Worm (Caenorhabditis elegans): ENCODE data around the gene wht-4.
A peak's percentile ranks its signal among the peaks of the same experiment; 100 is the strongest.

The wht-4 gene

DNA sequence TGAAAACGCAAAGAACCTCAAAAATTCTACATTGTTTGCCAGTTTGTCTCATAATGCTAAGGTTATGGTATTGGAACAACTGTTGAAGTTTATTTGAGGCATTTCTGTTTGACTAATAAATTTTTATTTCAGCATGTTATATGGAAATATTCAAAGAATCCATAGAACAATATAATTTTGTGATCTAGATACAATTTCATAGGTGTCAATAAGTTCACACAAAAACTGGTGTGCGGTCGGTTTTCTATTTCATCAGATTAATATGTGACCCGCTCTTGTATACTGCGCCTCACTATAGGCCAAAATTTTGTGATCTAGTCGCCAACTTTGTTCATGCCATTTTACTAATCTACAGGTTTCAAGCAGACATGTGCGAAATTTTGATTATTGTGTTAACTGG is 20.7 kb downstream of the wht-4 start, which contains the start of gene btb-22:
Gene btb-22, plus strand, starts transcription at position 301 of the 400 bp plus-strand sequence.
- TF ChIP-seq tag-97 (GFP tag; IDR thresholded peaks at IDR 0.05) = no peak
- TF ChIP-seq D1046.2 (GFP tag; IDR thresholded peaks at IDR 0.05) = no peak
- no peak for TF ChIP-seq lin-38 (GFP tag; IDR thresholded peaks at IDR 0.05)
- TF ChIP-seq aha-1 (tag) = no peak
- TF ChIP-seq nhr-41 (GFP tag; IDR thresholded peaks at IDR 0.05) = no peak
- no peak for TF ChIP-seq dpl-1 (GFP tag; optimal IDR thresholded peaks at IDR 0.05)
- no peak for TF ChIP-seq ctbp-1 (GFP tag; IDR thresholded peaks at IDR 0.05)

DNA sequence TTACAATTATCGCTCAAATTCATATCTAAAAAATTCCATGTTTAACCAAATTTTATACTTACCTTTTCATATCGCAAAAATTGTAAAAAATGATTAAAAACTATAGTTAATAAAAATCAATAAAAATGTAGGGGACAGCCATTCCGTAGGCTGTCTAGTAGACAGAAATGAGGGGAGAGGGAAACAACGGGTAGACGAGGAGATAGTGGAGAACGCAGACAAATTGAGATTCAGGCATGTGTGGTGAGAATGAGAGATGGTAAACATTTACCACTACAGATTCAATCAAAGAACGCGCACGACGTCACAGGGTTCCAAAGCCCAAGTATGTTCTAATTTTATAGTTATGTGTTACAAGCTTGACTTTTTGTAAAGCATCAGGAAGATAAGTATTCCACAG is 24.8 kb downstream of the wht-4 start:
- TF ChIP-seq duxl-1 (tag; optimal IDR thresholded peaks at IDR 0.05; ENCODE audit: poor library complexity) (peak; percentile 93), mes-2 (tag; optimal IDR thresholded peaks at IDR 0.05; ENCODE audit: poor library complexity, severe bottlenecking) (peak; percentile 55), nhr-41 (GFP tag; IDR thresholded peaks at IDR 0.05) (no peak), dmd-6 (GFP tag; IDR thresholded peaks at IDR 0.05) (peak; percentile 30; the same call in 1 of the 2 replicates), hlh-30 (tag; optimal IDR thresholded peaks at IDR 0.05; ENCODE audit: insufficient read depth) (peak; percentile 22), dve-1 (tag; optimal IDR thresholded peaks at IDR 0.05; ENCODE audit: insufficient read depth) (peak; percentile 62), daf-16 (GFP tag; optimal IDR thresholded peaks at IDR 0.05) (no peak), daf-16 (tag; optimal IDR thresholded peaks at IDR 0.05) (peak; percentile 81), ctbp-1 (GFP tag; IDR thresholded peaks at IDR 0.05) (no peak), nhr-28 (tag; optimal IDR thresholded peaks at IDR 0.05) (peak; percentile 56)

DNA sequence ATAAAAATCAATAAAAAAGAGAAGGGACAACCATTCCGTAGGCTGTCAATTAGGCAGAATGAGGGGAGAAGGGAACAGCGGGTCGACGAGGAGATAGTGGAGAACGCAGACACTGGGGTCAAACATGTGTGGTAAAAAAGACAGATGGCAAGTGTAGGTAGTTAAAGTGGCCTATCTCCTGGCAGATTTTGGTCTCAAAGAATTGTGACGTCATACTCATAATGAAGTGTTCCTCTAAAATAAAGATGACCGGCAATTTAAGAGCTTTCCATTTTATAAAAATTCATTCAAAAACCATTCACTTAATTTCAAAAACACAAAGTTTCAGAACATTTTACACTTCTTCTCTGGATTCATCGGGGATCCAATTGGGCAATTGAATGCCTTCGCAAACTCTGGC is 31.2 kb downstream of the wht-4 start:
- peak; percentile 19; the same call in 1 of the 2 replicates for TF ChIP-seq dmd-6 (GFP tag; IDR thresholded peaks at IDR 0.05)

DNA sequence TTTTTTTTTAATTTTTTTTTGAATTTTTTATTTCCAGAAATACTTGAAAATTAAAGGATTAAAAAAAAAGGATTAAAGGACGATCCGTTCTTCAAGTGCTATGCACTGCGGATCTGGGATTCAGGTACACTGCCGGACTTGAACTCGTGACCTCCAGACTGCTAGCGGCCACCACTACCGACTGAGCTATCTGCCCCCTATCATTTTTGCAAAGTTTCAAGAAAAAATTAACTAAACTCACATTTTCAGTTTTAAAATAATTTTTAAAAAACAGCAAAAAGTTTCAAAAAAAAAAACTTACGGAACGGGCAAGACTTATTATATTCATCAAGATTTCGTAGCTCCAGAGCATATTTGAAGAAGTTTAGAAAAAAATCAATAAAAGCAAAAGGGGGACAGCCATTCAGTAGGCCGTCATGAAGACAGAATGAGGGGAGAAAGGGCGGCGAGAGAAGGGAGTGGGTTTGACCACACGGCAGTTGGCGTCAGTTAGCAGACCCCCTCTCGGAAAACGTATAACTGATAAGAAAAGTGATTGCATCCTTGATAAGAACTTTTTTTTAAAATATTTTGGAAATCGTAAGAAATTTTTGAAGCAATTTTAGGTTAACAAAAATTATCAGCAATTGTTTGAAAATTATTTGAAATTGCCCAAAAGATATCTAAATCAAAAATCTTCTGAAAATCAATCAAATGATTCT is 32.4 kb downstream of the wht-4 start:
- no peak for TF ChIP-seq hmg-1.1 (GFP tag; IDR thresholded peaks at IDR 0.05)
- peak; percentile 40 for TF ChIP-seq lin-38 (GFP tag; IDR thresholded peaks at IDR 0.05)
- TF ChIP-seq egl-43 (GFP tag; IDR thresholded peaks at IDR 0.05) = no peak
- TF ChIP-seq pqm-1 (tag; optimal IDR thresholded peaks at IDR 0.05) = peak; percentile 56
- TF ChIP-seq dmd-6 (GFP tag; IDR thresholded peaks at IDR 0.05) = peak; percentile 13; the same call in 1 of the 2 replicates
- no peak for TF ChIP-seq daf-8 (GFP tag; IDR thresholded peaks at IDR 0.05)
- TF ChIP-seq nhr-77 (tag; optimal IDR thresholded peaks at IDR 0.05) = no peak
- peak; percentile 69 for TF ChIP-seq duxl-1 (tag; optimal IDR thresholded peaks at IDR 0.05; ENCODE audit: poor library complexity)
- no peak for TF ChIP-seq daf-16 (GFP tag; optimal IDR thresholded peaks at IDR 0.05)
- peak; percentile 11 for TF ChIP-seq daf-16 (tag; optimal IDR thresholded peaks at IDR 0.05)
- TF ChIP-seq ceh-20 (GFP tag; IDR thresholded peaks at IDR 0.05) = no peak
- TF ChIP-seq T26A8.4 (GFP tag; IDR thresholded peaks at IDR 0.05) = no peak
- TF ChIP-seq nhr-28 (tag; optimal IDR thresholded peaks at IDR 0.05) = peak; percentile 23

DNA sequence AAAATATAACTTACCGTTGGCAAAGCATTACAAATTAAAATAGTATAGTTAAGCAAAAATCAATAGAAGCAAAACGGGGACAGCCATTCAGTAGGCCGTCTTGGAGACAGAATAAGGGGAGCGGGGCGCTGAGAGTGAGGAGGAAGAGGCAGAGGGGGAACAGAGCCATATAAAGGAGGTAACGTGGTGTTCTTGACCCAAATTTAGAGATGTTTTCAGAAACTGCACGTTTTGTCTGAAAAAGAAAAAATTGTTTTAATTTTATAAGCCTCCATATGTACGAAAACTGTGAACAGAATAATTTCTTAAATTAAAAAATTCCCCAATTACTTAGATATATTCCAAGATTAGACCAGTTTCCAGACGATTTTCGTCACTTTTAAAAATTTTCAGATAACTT is 34.7 kb downstream of the wht-4 start, which contains the start of gene F39E9.6:
Gene F39E9.6, minus strand, starts transcription at position 101 of the 400 bp plus-strand sequence.
- TF ChIP-seq nhr-111 (GFP tag; optimal IDR thresholded peaks at IDR 0.05) (no peak), ama-1 (optimal IDR thresholded peaks at IDR 0.05) (no peak), aha-1 (tag) (no peak), ctbp-1 (GFP tag; IDR thresholded peaks at IDR 0.05) (no peak), daf-8 (GFP tag; IDR thresholded peaks at IDR 0.05) (no peak), pha-4 (GFP tag; IDR thresholded peaks at IDR 0.05) (no peak), pha-4 (tag; optimal IDR thresholded peaks at IDR 0.05) (no peak), mep-1 (tag; optimal IDR thresholded peaks at IDR 0.05) (no peak), R02D3.7 (tag; optimal IDR thresholded peaks at IDR 0.05) (no peak), cey-2 (tag; optimal IDR thresholded peaks at IDR 0.05; ENCODE audit: borderline replicate concordance, insufficient read depth) (no peak), T20F7.1 (GFP tag; optimal IDR thresholded peaks at IDR 0.05) (no peak), lin-38 (GFP tag; IDR thresholded peaks at IDR 0.05) (no peak), dve-1 (tag; optimal IDR thresholded peaks at IDR 0.05; ENCODE audit: insufficient read depth) (no peak)

Measured in whole organism, L4 larva.